Fruit fly (Drosophila melanogaster) whole organism, embryonic: ENCODE data around the gene CG7912.
A peak's percentile ranks its signal among the peaks of the same experiment; 100 is the strongest.

Experiments used
- Atf3 ChIP-seq: fragments of 200-800 bp; sonication (Bioruptor generic); optimal IDR thresholded peaks from 3 replicates; lab custom pipeline; 2016; ENCODE audit warnings: missing biosample characterization, missing genetic modification characterization
- CG1024 ChIP-seq: fragments of 200-800 bp; sonication (Bioruptor generic); IDR thresholded peaks from 2 replicates; pipeline ENCODE4 v1.3.6; 2022; ENCODE audit warnings: missing biosample characterization, missing genetic modification characterization
- CG10274 ChIP-seq: fragments of 200-800 bp; sonication (Bioruptor generic); optimal IDR thresholded peaks from 3 replicates; lab custom pipeline; 2017; ENCODE audit warnings: missing biosample characterization, mild to moderate bottlenecking, missing genetic modification characterization
- CG10565 ChIP-seq: fragments of 200-800 bp; sonication (Bioruptor generic); optimal IDR thresholded peaks from 3 replicates; lab custom pipeline; 2016; ENCODE audit warnings: missing biosample characterization, mild to moderate bottlenecking, missing genetic modification characterization
- CG11504 ChIP-seq: fragments of 200-800 bp; sonication (Bioruptor generic); optimal IDR thresholded peaks from 3 replicates; lab custom pipeline; 2019; ENCODE audit warnings: missing biosample characterization, mild to moderate bottlenecking, missing genetic modification characterization, moderate library complexity
- CG12236 ChIP-seq: fragments of 200-800 bp; sonication (Bioruptor generic); optimal IDR thresholded peaks from 2 replicates; lab custom pipeline; 2016; ENCODE audit warnings: missing biosample characterization, missing genetic modification characterization
- CG1602 ChIP-seq: fragments of 200-800 bp; sonication (Bioruptor generic); optimal IDR thresholded peaks from 3 replicates; lab custom pipeline; 2016; ENCODE audit warnings: missing biosample characterization, missing genetic modification characterization
- CG18011 ChIP-seq: fragments of 200-800 bp; sonication (Bioruptor generic); optimal IDR thresholded peaks from 2 replicates; lab custom pipeline; 2017; ENCODE audit warnings: missing biosample characterization, missing genetic modification characterization, mild to moderate bottlenecking, moderate library complexity, missing genotype
- CG18476 ChIP-seq: fragments of 200-800 bp; sonication (Bioruptor generic); optimal IDR thresholded peaks from 2 replicates; lab custom pipeline; 2016; ENCODE audit warnings: missing biosample characterization, mild to moderate bottlenecking, missing genetic modification characterization
- CG2116 ChIP-seq: fragments of 200-800 bp; sonication (Bioruptor generic); optimal IDR thresholded peaks from 3 replicates; lab custom pipeline; 2018; ENCODE audit warnings: missing biosample characterization, mild to moderate bottlenecking, missing genetic modification characterization
- CG2712 ChIP-seq: fragments of 200-800 bp; optimal IDR thresholded peaks from 3 replicates; lab custom pipeline; 2019; ENCODE audit warnings: missing biosample characterization, mild to moderate bottlenecking, missing genetic modification characterization, moderate library complexity
- CG3281 ChIP-seq: fragments of 200-800 bp; sonication (Bioruptor generic); optimal IDR thresholded peaks from 3 replicates; lab custom pipeline; 2017; ENCODE audit warnings: missing biosample characterization, mild to moderate bottlenecking, missing genetic modification characterization
- CG6654 ChIP-seq: fragments of 200-800 bp; sonication (Bioruptor generic); optimal IDR thresholded peaks from 2 replicates; lab custom pipeline; 2017; ENCODE audit warnings: missing biosample characterization, mild to moderate bottlenecking, missing genetic modification characterization
- CG6791 ChIP-seq: fragments of 200-800 bp; sonication (Bioruptor generic); IDR thresholded peaks from 3 replicates; pipeline ENCODE4 v1.3.6; 2022; ENCODE audit warnings: missing biosample characterization, missing genetic modification characterization; ENCODE audit not compliant: partially characterized antibody
- CG7271 ChIP-seq: fragments of 200-800 bp; sonication (Bioruptor generic); optimal IDR thresholded peaks from 2 replicates; lab custom pipeline; 2018; ENCODE audit warnings: missing biosample characterization, mild to moderate bottlenecking, missing genetic modification characterization, moderate library complexity
- CG8089 ChIP-seq: fragments of 200-800 bp; sonication (Bioruptor generic); optimal IDR thresholded peaks from 3 replicates; lab custom pipeline; 2016; ENCODE audit warnings: missing biosample characterization, missing genetic modification characterization
- CG8359 ChIP-seq: fragments of 200-800 bp; sonication (Bioruptor generic); optimal IDR thresholded peaks from 2 replicates; lab custom pipeline; 2017; ENCODE audit warnings: missing biosample characterization, mild to moderate bottlenecking, missing genetic modification characterization, borderline replicate concordance
- CG9215 ChIP-seq: fragments of 200-800 bp; sonication (Bioruptor generic); IDR thresholded peaks from 2 replicates; pipeline ENCODE4 v1.3.6; 2022; ENCODE audit warnings: missing biosample characterization, missing genetic modification characterization
- CoRest ChIP-seq: fragments of 200-800 bp; sonication (Bioruptor generic); optimal IDR thresholded peaks from 3 replicates; lab custom pipeline; 2018; ENCODE audit warnings: missing biosample characterization, mild to moderate bottlenecking, missing genetic modification characterization, moderate library complexity
- Doc3 ChIP-seq: fragments of 200-800 bp; sonication (Bioruptor generic); IDR thresholded peaks from 3 replicates; pipeline ENCODE4 v1.3.6; 2022; ENCODE audit warnings: missing biosample characterization, missing genetic modification characterization; ENCODE audit not compliant: partially characterized antibody
- H2.0 ChIP-seq: fragments of 200-800 bp; sonication (Bioruptor generic); IDR thresholded peaks from 2 replicates; pipeline ENCODE4 v1.3.6; 2022; ENCODE audit warnings: missing biosample characterization, missing genetic modification characterization
- HHEX ChIP-seq: fragments of 200-800 bp; sonication (Bioruptor generic); optimal IDR thresholded peaks from 3 replicates; lab custom pipeline; 2017; ENCODE audit warnings: missing biosample characterization, mild to moderate bottlenecking, missing genetic modification characterization, missing genetic modification reagents
- HLH54F ChIP-seq: fragments of 200-800 bp; sonication (Bioruptor generic); optimal IDR thresholded peaks from 3 replicates; lab custom pipeline; 2016; ENCODE audit warnings: missing biosample characterization, missing genetic modification characterization
- Hr51 ChIP-seq, 2 experiments: fragments of 200-800 bp; sonication (Bioruptor generic); optimal IDR thresholded peaks; 2 replicates in 1 of 2; 3 replicates in 1 of 2; lab custom pipeline; 2016 to 2018; ENCODE audit warnings: missing biosample characterization in 2 of 2, missing genetic modification characterization in 2 of 2, mild to moderate bottlenecking in 1 of 2, moderate library complexity in 1 of 2
- Jarid2 ChIP-seq: fragments of 200-800 bp; sonication (Bioruptor generic); optimal IDR thresholded peaks from 3 replicates; lab custom pipeline; 2017; ENCODE audit warnings: mild to moderate bottlenecking, missing biosample characterization, missing genetic modification reagents, missing genetic modification characterization
- MBD-R2 ChIP-seq: fragments of 200-800 bp; sonication (Bioruptor generic); IDR thresholded peaks from 2 replicates; pipeline ENCODE4 v1.3.6; 2022; ENCODE audit warnings: missing biosample characterization, missing genetic modification characterization
- NfI ChIP-seq: fragments of 200-800 bp; sonication (Bioruptor generic); optimal IDR thresholded peaks from 3 replicates; lab custom pipeline; 2018; ENCODE audit warnings: missing biosample characterization, mild to moderate bottlenecking, missing genetic modification characterization, moderate library complexity
- Oli ChIP-seq: fragments of 200-800 bp; sonication (Bioruptor generic); optimal IDR thresholded peaks from 2 replicates; lab custom pipeline; 2018; ENCODE audit warnings: missing biosample characterization, mild to moderate bottlenecking, missing genetic modification characterization, moderate library complexity
- Opbp ChIP-seq: fragments of 200-800 bp; sonication (Bioruptor generic); IDR thresholded peaks from 3 replicates; pipeline ENCODE4 v1.3.6; 2022; ENCODE audit warnings: missing biosample characterization, missing genetic modification characterization; ENCODE audit not compliant: partially characterized antibody
- Tbp ChIP-seq: fragments of >200 bp; optimal IDR thresholded peaks from 2 replicates; lab custom pipeline; 2018; ENCODE audit warnings: missing biosample characterization, missing genetic modification characterization
- al ChIP-seq: fragments of 200-800 bp; sonication (Bioruptor generic); IDR thresholded peaks from 2 replicates; pipeline ENCODE4 v1.3.6; 2022; ENCODE audit warnings: missing biosample characterization, missing genetic modification characterization
- ato ChIP-seq: fragments of 200-800 bp; sonication (Bioruptor generic); IDR thresholded peaks from 2 replicates; pipeline ENCODE4 v1.3.6; 2022; ENCODE audit warnings: missing biosample characterization, missing genetic modification characterization; ENCODE audit not compliant: partially characterized antibody
- ci ChIP-seq: fragments of 200-800 bp; sonication (Bioruptor generic); IDR thresholded peaks from 3 replicates; pipeline ENCODE4 v1.3.6; 2022; ENCODE audit warnings: missing biosample characterization, missing genetic modification characterization
- dmrt99B ChIP-seq: fragments of 200-800 bp; sonication (Bioruptor generic); optimal IDR thresholded peaks from 2 replicates; lab custom pipeline; 2018; ENCODE audit warnings: missing biosample characterization, mild to moderate bottlenecking, missing genetic modification characterization, moderate library complexity
- hb ChIP-seq: fragments of 200-800 bp; sonication (Bioruptor generic); IDR thresholded peaks from 3 replicates; pipeline ENCODE4 v1.3.6; 2022; ENCODE audit warnings: missing biosample characterization, missing genetic modification characterization; ENCODE audit not compliant: partially characterized antibody
- inv ChIP-seq: fragments of 200-800 bp; sonication (Bioruptor generic); IDR thresholded peaks from 2 replicates; pipeline ENCODE4 v1.3.6; 2022; ENCODE audit warnings: missing biosample characterization, missing genetic modification characterization; ENCODE audit not compliant: partially characterized antibody
- kay ChIP-seq: fragments of 200-800 bp; sonication (Bioruptor generic); optimal IDR thresholded peaks from 2 replicates; lab custom pipeline; 2016; ENCODE audit warnings: missing biosample characterization, missing genetic modification characterization
- lab ChIP-seq: fragments of 200-800 bp; sonication (Bioruptor generic); optimal IDR thresholded peaks from 3 replicates; lab custom pipeline; 2017; ENCODE audit warnings: missing biosample characterization, missing genetic modification characterization, mild to moderate bottlenecking, moderate library complexity, missing genetic modification reagents
- lbe ChIP-seq: fragments of 200-800 bp; sonication (Bioruptor generic); optimal IDR thresholded peaks from 2 replicates; lab custom pipeline; 2016; ENCODE audit warnings: missing biosample characterization, mild to moderate bottlenecking, missing genetic modification characterization
- maf-S ChIP-seq: fragments of 200-800 bp; sonication (Bioruptor generic); optimal IDR thresholded peaks from 2 replicates; lab custom pipeline; 2016; ENCODE audit warnings: missing biosample characterization, missing genetic modification characterization
- onecut ChIP-seq: fragments of 200-800 bp; sonication (Bioruptor generic); IDR thresholded peaks from 2 replicates; pipeline ENCODE4 v1.3.6; 2022; ENCODE audit warnings: missing biosample characterization, missing genetic modification characterization
- row ChIP-seq: fragments of 200-800 bp; sonication (Bioruptor generic); IDR thresholded peaks from 3 replicates; pipeline ENCODE4 v1.3.6; 2022; ENCODE audit warnings: missing biosample characterization, missing genetic modification characterization
- salm ChIP-seq: fragments of 200-800 bp; sonication (Bioruptor generic); optimal IDR thresholded peaks from 2 replicates; lab custom pipeline; 2018; ENCODE audit warnings: missing biosample characterization, mild to moderate bottlenecking, missing genetic modification characterization
- seq ChIP-seq: fragments of 200-800 bp; sonication (Bioruptor generic); IDR thresholded peaks from 2 replicates; pipeline ENCODE4 v1.3.6; 2022; ENCODE audit warnings: missing biosample characterization, missing genetic modification characterization
- sob ChIP-seq: fragments of 200-800 bp; sonication (Bioruptor generic); IDR thresholded peaks from 2 replicates; pipeline ENCODE4 v1.3.6; 2022; ENCODE audit warnings: missing biosample characterization, missing genetic modification characterization
- ssp ChIP-seq: fragments of 200-800 bp; sonication (Bioruptor generic); IDR thresholded peaks from 2 replicates; pipeline ENCODE4 v1.3.6; 2022; ENCODE audit warnings: missing biosample characterization, missing genetic modification characterization
- tin ChIP-seq: fragments of 200-800 bp; sonication (Bioruptor generic); optimal IDR thresholded peaks from 3 replicates; lab custom pipeline; 2016; ENCODE audit warnings: missing biosample characterization, missing genetic modification characterization
- zf30C ChIP-seq: fragments of 200-800 bp; sonication (Bioruptor generic); optimal IDR thresholded peaks from 3 replicates; lab custom pipeline; 2018; ENCODE audit warnings: missing biosample characterization, mild to moderate bottlenecking, missing genetic modification characterization

CG7912 gene

dm6 chr3R:30058057-30058868 lies 49.3 kb upstream of the CG7912 start, which contains the start of gene sima (continued):
- TF ChIP-seq HHEX: no peak
- 0 out of 2 replicates have a peak, but pooled peaks have one; percentile 26 for TF ChIP-seq CG9215 (GFP tag; lab: Robert Waterston, UW)
- no peak for TF ChIP-seq Opbp (GFP tag; lab: Robert Waterston, UW)
- TF ChIP-seq inv (GFP tag; lab: Robert Waterston, UW): no peak
- peak; percentile 54 for TF ChIP-seq CG2712 (tag; lab: Kevin White, UChicago)
- TF ChIP-seq row (GFP tag; lab: Robert Waterston, UW): peak; percentile 80
- peak; percentile 65 for TF ChIP-seq MBD-R2
- no peak for TF ChIP-seq CG1602 (GFP tag; lab: Kevin White, UChicago)
- TF ChIP-seq tin (GFP tag; lab: Kevin White, UChicago): peak; percentile 17
- TF ChIP-seq CG11504 (tag; lab: Kevin White, UChicago): peak; percentile 39
- TF ChIP-seq ato (GFP tag; lab: Robert Waterston, UW): no peak
- no peak for TF ChIP-seq Tbp (GFP tag; lab: Kevin White, UChicago)
- TF ChIP-seq dmrt99B (tag; lab: Kevin White, UChicago): peak; percentile 34
- TF ChIP-seq CG18011 (GFP tag; lab: Kevin White, UChicago): no peak
- TF ChIP-seq onecut (GFP tag; lab: Robert Waterston, UW): peak; percentile 62
- peak; percentile 32; the same call in 1 of the 3 replicates for TF ChIP-seq ci (GFP tag; lab: Robert Waterston, UW)
- TF ChIP-seq seq (GFP tag; lab: Robert Waterston, UW): no peak
- TF ChIP-seq CG7271 (tag; lab: Kevin White, UChicago): peak; percentile 14
- TF ChIP-seq CG10274: no peak
- peak; percentile 37 for TF ChIP-seq lab (GFP tag; lab: Kevin White, UChicago)
- TF ChIP-seq CG1024 (GFP tag; lab: Robert Waterston, UW): no peak
- TF ChIP-seq Hr51 (GFP tag; optimal IDR thresholded peaks at IDR 0.05; lab: Kevin White, UChicago): no peak
- TF ChIP-seq Atf3 (GFP tag; lab: Kevin White, UChicago): no peak
- no peak for TF ChIP-seq CG10565 (GFP tag; lab: Kevin White, UChicago)
- TF ChIP-seq CG3281: no peak
- peak; percentile 3 for TF ChIP-seq lbe (GFP tag; lab: Kevin White, UChicago)
- TF ChIP-seq HLH54F (GFP tag; lab: Kevin White, UChicago): peak; percentile 32
- TF ChIP-seq Oli (tag; lab: Kevin White, UChicago): no peak
- TF ChIP-seq ssp (GFP tag; lab: Robert Waterston, UW): peak; percentile 39
- TF ChIP-seq NfI (GFP tag; lab: Kevin White, UChicago): no peak
- TF ChIP-seq al (GFP tag; lab: Robert Waterston, UW): 0 out of 2 replicates have a peak, but pooled peaks have one; percentile 40
- TF ChIP-seq hb (GFP tag; lab: Robert Waterston, UW): no peak
- no peak for TF ChIP-seq CG6654
- TF ChIP-seq maf-S (GFP tag; lab: Kevin White, UChicago): peak; percentile 55
- no peak for TF ChIP-seq zf30C (GFP tag; lab: Kevin White, UChicago)
- 0 out of 3 replicates have a peak, but pooled peaks have one; percentile 31 for TF ChIP-seq CG6791
- TF ChIP-seq CG2116: peak; percentile 34
- TF ChIP-seq CG8089 (GFP tag; lab: Kevin White, UChicago): no peak
- TF ChIP-seq salm: no peak
- no peak; the same call in 1 of the 2 replicates for TF ChIP-seq H2.0 (GFP tag; lab: Robert Waterston, UW)
- TF ChIP-seq kay (GFP tag; lab: Kevin White, UChicago): no peak
- TF ChIP-seq Jarid2 (GFP tag; lab: Kevin White, UChicago): peak; percentile 11
- TF ChIP-seq sob (GFP tag; lab: Robert Waterston, UW): 0 out of 2 replicates have a peak, but pooled peaks have one; percentile 26
- TF ChIP-seq CG18476 (GFP tag; lab: Kevin White, UChicago): no peak
- peak; percentile 46 for TF ChIP-seq CoRest
- no peak for TF ChIP-seq Doc3 (GFP tag; lab: Robert Waterston, UW)
- TF ChIP-seq CG8359 (GFP tag; lab: Kevin White, UChicago): no peak
- no peak for TF ChIP-seq CG12236
